Worm (Caenorhabditis elegans) whole organism, late embryonic: ENCODE results near the gene ZK742.7.

Source experiments
- F13H6.1 ChIP-seq: sonication (generic microtip); optimal IDR thresholded peaks from 2 replicates; lab custom pipeline; 2016; ENCODE audit warnings: missing genetic modification characterization, missing compliant biosample characterization
- K02D7.2 ChIP-seq: sonication (generic microtip); optimal IDR thresholded peaks from 2 replicates; lab custom pipeline; 2017; ENCODE audit warnings: mild to moderate bottlenecking, missing genetic modification characterization, missing compliant biosample characterization
- T23F11.4 ChIP-seq: fragments of 200-800 bp; sonication (Bioruptor generic); optimal IDR thresholded peaks from 2 replicates; lab custom pipeline; 2018; ENCODE audit warnings: mild to moderate bottlenecking, missing genetic modification characterization, missing compliant biosample characterization
- ceh-14 ChIP-seq: sonication (generic microtip); optimal IDR thresholded peaks from 2 replicates; lab custom pipeline; 2016; ENCODE audit warnings: missing genotype, missing genetic modification characterization, missing compliant biosample characterization
- ceh-2 ChIP-seq: sonication (generic microtip); optimal IDR thresholded peaks from 2 replicates; lab custom pipeline; 2016; ENCODE audit warnings: missing genotype, missing genetic modification characterization, missing compliant biosample characterization
- ceh-24 ChIP-seq: sonication (generic microtip); optimal IDR thresholded peaks from 2 replicates; lab custom pipeline; 2016; ENCODE audit warnings: mild to moderate bottlenecking, missing genetic modification characterization, missing compliant biosample characterization
- ceh-30 ChIP-seq: fragments of 150-350 bp; optimal IDR thresholded peaks from 2 replicates; lab custom pipeline; 2014; ENCODE audit warnings: missing biosample characterization, missing genetic modification characterization
- ceh-31 ChIP-seq: sonication (generic microtip); optimal IDR thresholded peaks from 2 replicates; lab custom pipeline; 2016; ENCODE audit warnings: missing genetic modification characterization, missing compliant biosample characterization
- ceh-34 ChIP-seq: sonication (generic microtip); optimal IDR thresholded peaks from 2 replicates; lab custom pipeline; 2016; ENCODE audit warnings: mild to moderate bottlenecking, missing genetic modification characterization, missing compliant biosample characterization
- ceh-45 ChIP-seq: fragments of 200-800 bp; sonication (Bioruptor generic); IDR thresholded peaks from 2 replicates; pipeline ENCODE4 v1.3.6; 2022; ENCODE audit warnings: missing genetic modification reagents, missing genetic modification characterization, missing compliant biosample characterization
- che-1 ChIP-seq: sonication (generic microtip); optimal IDR thresholded peaks from 2 replicates; lab custom pipeline; 2016; ENCODE audit warnings: mild to moderate bottlenecking, missing genetic modification characterization, missing compliant biosample characterization
- dve-1 ChIP-seq: sonication (generic microtip); optimal IDR thresholded peaks from 2 replicates; lab custom pipeline; 2017; ENCODE audit warnings: antibody characterized with exemption, mild to moderate bottlenecking, missing genetic modification characterization, missing compliant biosample characterization
- elt-2 ChIP-seq: sonication (generic microtip); optimal IDR thresholded peaks from 2 replicates; lab custom pipeline; 2016; ENCODE audit warnings: missing genetic modification reagents, missing genetic modification characterization, missing compliant biosample characterization
- ets-4 ChIP-seq: sonication (generic microtip); optimal IDR thresholded peaks from 2 replicates; lab custom pipeline; 2016; ENCODE audit warnings: missing genetic modification characterization, missing compliant biosample characterization
- eyg-1 ChIP-seq: sonication (generic microtip); optimal IDR thresholded peaks from 2 replicates; lab custom pipeline; 2016; ENCODE audit warnings: missing genotype, missing genetic modification characterization, missing compliant biosample characterization
- fkh-6 ChIP-seq: sonication (generic microtip); optimal IDR thresholded peaks from 2 replicates; lab custom pipeline; 2016; ENCODE audit warnings: missing genetic modification characterization, missing compliant biosample characterization
- hlh-13 ChIP-seq: fragments of 200-800 bp; sonication (Bioruptor generic); optimal IDR thresholded peaks from 2 replicates; lab custom pipeline; 2018; ENCODE audit warnings: mild to moderate bottlenecking, missing genetic modification characterization, missing compliant biosample characterization
- hlh-15 ChIP-seq: sonication (generic microtip); optimal IDR thresholded peaks from 2 replicates; lab custom pipeline; 2016; ENCODE audit warnings: missing genetic modification characterization, missing compliant biosample characterization
- hlh-30 ChIP-seq: sonication (generic microtip); optimal IDR thresholded peaks from 2 replicates; lab custom pipeline; 2017; ENCODE audit warnings: antibody characterized with exemption, missing genetic modification characterization, missing compliant biosample characterization; ENCODE audit not compliant: insufficient read depth
- hlh-6 ChIP-seq: sonication (generic microtip); optimal IDR thresholded peaks from 2 replicates; lab custom pipeline; 2016; ENCODE audit warnings: missing genotype, missing genetic modification characterization, missing compliant biosample characterization
- lin-11 ChIP-seq: fragments of 200-800 bp; sonication (Bioruptor generic); optimal IDR thresholded peaks from 2 replicates; lab custom pipeline; 2018; ENCODE audit warnings: mild to moderate bottlenecking, missing genetic modification characterization, missing compliant biosample characterization
- madf-2 ChIP-seq: sonication (generic microtip); optimal IDR thresholded peaks from 2 replicates; lab custom pipeline; 2017; ENCODE audit warnings: missing genetic modification characterization, missing compliant biosample characterization
- nhr-11 ChIP-seq: fragments of 150-350 bp; optimal IDR thresholded peaks from 2 replicates; lab custom pipeline; 2014; ENCODE audit warnings: missing biosample characterization, missing genetic modification characterization
- nhr-232 ChIP-seq: sonication (generic microtip); optimal IDR thresholded peaks from 2 replicates; lab custom pipeline; 2016; ENCODE audit warnings: missing genetic modification characterization, missing compliant biosample characterization
- npax-4 ChIP-seq: sonication (generic microtip); optimal IDR thresholded peaks from 2 replicates; lab custom pipeline; 2016; ENCODE audit warnings: missing genetic modification characterization, missing compliant biosample characterization
- odd-2 ChIP-seq: sonication (generic microtip); optimal IDR thresholded peaks from 2 replicates; lab custom pipeline; 2017; ENCODE audit warnings: antibody characterized with exemption, mild to moderate bottlenecking, missing genetic modification characterization, missing compliant biosample characterization
- pag-3 ChIP-seq: sonication (generic microtip); optimal IDR thresholded peaks from 2 replicates; lab custom pipeline; 2016; ENCODE audit warnings: missing compliant biosample characterization, missing genetic modification characterization, borderline replicate concordance
- pha-2 ChIP-seq: sonication (generic microtip); optimal IDR thresholded peaks from 2 replicates; lab custom pipeline; 2017; ENCODE audit warnings: mild to moderate bottlenecking, missing genetic modification characterization, missing compliant biosample characterization
- pqm-1 ChIP-seq: sonication (generic microtip); optimal IDR thresholded peaks from 2 replicates; lab custom pipeline; 2016; ENCODE audit warnings: missing genetic modification characterization, missing compliant biosample characterization
- ref-2 ChIP-seq: sonication (generic microtip); optimal IDR thresholded peaks from 2 replicates; lab custom pipeline; 2016; ENCODE audit warnings: missing genetic modification characterization, missing compliant biosample characterization
- rnt-1 ChIP-seq: sonication (generic microtip); optimal IDR thresholded peaks from 2 replicates; lab custom pipeline; 2016; ENCODE audit warnings: missing genetic modification characterization, missing compliant biosample characterization
- sox-2 ChIP-seq: fragments of 200-800 bp; sonication (Bioruptor generic); IDR thresholded peaks from 2 replicates; pipeline ENCODE4 v1.3.6; 2022; ENCODE audit warnings: missing genetic modification reagents, missing genetic modification characterization, missing compliant biosample characterization
- sox-4 ChIP-seq: sonication (generic microtip); optimal IDR thresholded peaks from 2 replicates; lab custom pipeline; 2017; ENCODE audit warnings: mild to moderate bottlenecking, missing genetic modification characterization, inconsistent platforms, missing compliant biosample characterization
- syd-9 ChIP-seq: sonication (generic microtip); optimal IDR thresholded peaks from 2 replicates; lab custom pipeline; 2016; ENCODE audit warnings: mild to moderate bottlenecking, missing genetic modification characterization, moderate library complexity, missing compliant biosample characterization
- tbx-2 ChIP-seq: sonication (generic microtip); optimal IDR thresholded peaks from 2 replicates; lab custom pipeline; 2016; ENCODE audit warnings: missing genetic modification characterization, missing compliant biosample characterization
- tbx-7 ChIP-seq: sonication (generic microtip); optimal IDR thresholded peaks from 2 replicates; lab custom pipeline; 2016; ENCODE audit warnings: missing genotype, missing genetic modification characterization, missing compliant biosample characterization
- ttx-3 ChIP-seq: sonication (generic microtip); optimal IDR thresholded peaks from 2 replicates; lab custom pipeline; 2016; ENCODE audit warnings: missing genetic modification reagents, missing genetic modification characterization, missing compliant biosample characterization
- unc-3 ChIP-seq, 2 experiments: fragments of 200-800 bp in 1 of 2; sonication (Bioruptor generic) in 1 of 2; sonication (generic microtip) in 1 of 2; conservative IDR thresholded peaks in 1 of 2; optimal IDR thresholded peaks in 1 of 2; 2 replicates each; pipeline versions ENCODE4 v1.3.6 to Lab custom; 2016 to 2022; ENCODE audit warnings: missing compliant biosample characterization in 2 of 2, missing genetic modification characterization in 2 of 2, missing genetic modification reagents in 1 of 2
- unc-86 ChIP-seq: sonication (generic microtip); optimal IDR thresholded peaks from 2 replicates; lab custom pipeline; 2016; ENCODE audit warnings: missing genetic modification characterization, missing compliant biosample characterization
- zip-5 ChIP-seq: sonication (generic microtip); optimal IDR thresholded peaks from 2 replicates; lab custom pipeline; 2016; ENCODE audit warnings: missing genetic modification characterization, missing compliant biosample characterization
- ztf-16 ChIP-seq: sonication (generic microtip); optimal IDR thresholded peaks from 2 replicates; lab custom pipeline; 2017; ENCODE audit warnings: missing genetic modification characterization, missing compliant biosample characterization

ZK742.7 gene

ce11 chrV:7786639-7787038 lies 11.5 kb upstream of the ZK742.7 start:
- peak; percentile 92 for TF ChIP-seq elt-2
- no peak for TF ChIP-seq ttx-3 (tag; lab: Kevin White, UChicago)
- no peak for TF ChIP-seq sox-2 (GFP tag; lab: Robert Waterston, UW)
- TF ChIP-seq rnt-1, result no peak
- TF ChIP-seq, all 69 proteins: peak for 1

- no peak for TF ChIP-seq che-1 (tag; lab: Kevin White, UChicago)
- no peak for TF ChIP-seq lin-11
- no peak for TF ChIP-seq sox-2 (GFP tag; lab: Robert Waterston, UW)
- no peak for TF ChIP-seq dve-1
- no peak for TF ChIP-seq odd-2 (tag; lab: Kevin White, UChicago)
- TF ChIP-seq eyg-1 (tag; lab: Kevin White, UChicago), result no peak
- TF ChIP-seq ceh-2 (tag; lab: Kevin White, UChicago), result no peak
- TF ChIP-seq ttx-3 (tag; lab: Kevin White, UChicago), result no peak
- TF ChIP-seq syd-9 (tag; lab: Kevin White, UChicago), result no peak
- no peak for TF ChIP-seq ceh-34 (tag; lab: Kevin White, UChicago)
- TF ChIP-seq T23F11.4 (GFP tag; lab: Kevin White, UChicago), result no peak
- no peak for TF ChIP-seq madf-2 (tag; lab: Kevin White, UChicago)
- TF ChIP-seq zip-5 (tag; lab: Kevin White, UChicago), result no peak
- no peak for TF ChIP-seq hlh-13 (GFP tag; lab: Kevin White, UChicago)
- TF ChIP-seq fkh-6 (tag; lab: Kevin White, UChicago), result no peak
- TF ChIP-seq ceh-14, result no peak
- no peak for TF ChIP-seq sox-4 (tag; lab: Kevin White, UChicago)
Measured at ce11 chrV:7793067-7793466, 5.1 kb upstream of the ZK742.7 start, which contains the start of gene flp-21. flp-21 (plus strand) TSS chrV:7793367.

ce11 chrV:7803563-7803962 lies 5.4 kb downstream of the ZK742.7 start:
- TF ChIP-seq tbx-7, result no peak
- TF ChIP-seq ets-4 (tag; lab: Kevin White, UChicago), result no peak
- TF ChIP-seq nhr-232 (tag; lab: Kevin White, UChicago), result no peak
- TF ChIP-seq ztf-16 (tag; lab: Kevin White, UChicago), result no peak
- TF ChIP-seq ceh-24 (tag; lab: Kevin White, UChicago), result no peak

- TF ChIP-seq ceh-31 (tag; lab: Kevin White, UChicago) (peak; percentile 41), pha-2 (tag; lab: Kevin White, UChicago) (peak; percentile 13), npax-4 (tag; lab: Kevin White, UChicago) (no peak), tbx-2 (peak; percentile 60), pqm-1 (no peak), hlh-6 (no peak), ref-2 (no peak), hlh-30 (tag; lab: Kevin White, UChicago) (peak; percentile 94), unc-86 (tag; lab: Kevin White, UChicago) (no peak), ceh-30 (tag; lab: Kevin White, UChicago) (no peak), ceh-34 (tag; lab: Kevin White, UChicago) (peak; percentile 1)
Measured at ce11 chrV:7804064-7804800, 6.1 kb downstream of the ZK742.7 start, which contains the start of gene uvs-1. uvs-1 (minus strand) TSS chrV:7804208.

ce11 chrV:7804801-7805163 lies 6.6 kb downstream of the ZK742.7 start, which contains the start of gene xpo-1:
xpo-1 (plus strand) TSS chrV:7805064.
- TF ChIP-seq npax-4 (tag; lab: Kevin White, UChicago) (no peak), ceh-45 (no peak), F13H6.1 (tag; lab: Kevin White, UChicago) (no peak), hlh-6 (no peak), eyg-1 (tag; lab: Kevin White, UChicago) (no peak), ref-2 (no peak), syd-9 (tag; lab: Kevin White, UChicago) (no peak), tbx-2 (no peak), unc-3 (GFP tag; conservative IDR thresholded peaks at IDR 0.05; lab: Robert Waterston, UW) (no peak), unc-3 (tag; optimal IDR thresholded peaks at IDR 0.05; lab: Kevin White, UChicago) (no peak), ztf-16 (tag; lab: Kevin White, UChicago) (no peak), rnt-1 (no peak), hlh-30 (tag; lab: Kevin White, UChicago) (no peak), tbx-7 (no peak), ets-4 (tag; lab: Kevin White, UChicago) (no peak), nhr-11 (tag; lab: Kevin White, UChicago) (no peak), pag-3 (tag; lab: Kevin White, UChicago) (no peak), K02D7.2 (tag; lab: Kevin White, UChicago) (no peak), hlh-15 (tag; lab: Kevin White, UChicago) (no peak), elt-2 (no peak), che-1 (tag; lab: Kevin White, UChicago) (no peak)
- TF ChIP-seq, all 69 proteins: peak for 0
